Worm (Caenorhabditis elegans) whole organism, late embryonic: ENCODE data around the gene tag-124.

Source experiments
- C08G9.2 ChIP-seq: sonication (generic microtip); optimal IDR thresholded peaks from 2 replicates; lab custom pipeline; 2016; ENCODE audit warnings: mild to moderate bottlenecking, missing genetic modification characterization, moderate library complexity, missing compliant biosample characterization
- Y22D7AL.16 ChIP-seq: sonication (generic microtip); optimal IDR thresholded peaks from 2 replicates; lab custom pipeline; 2016; ENCODE audit warnings: missing genetic modification characterization, missing compliant biosample characterization
- ahr-1 ChIP-seq: sonication (generic microtip); optimal IDR thresholded peaks from 2 replicates; lab custom pipeline; 2016; ENCODE audit warnings: missing genetic modification characterization, missing compliant biosample characterization
- ceh-18 ChIP-seq: sonication (generic microtip); optimal IDR thresholded peaks from 2 replicates; lab custom pipeline; 2016; ENCODE audit warnings: missing genetic modification characterization, missing compliant biosample characterization
- ceh-19 ChIP-seq: fragments of 200-800 bp; sonication (Bioruptor generic); optimal IDR thresholded peaks from 2 replicates; lab custom pipeline; 2018; ENCODE audit warnings: mild to moderate bottlenecking, missing genetic modification characterization, missing compliant biosample characterization
- ceh-22 ChIP-seq: sonication (generic microtip); optimal IDR thresholded peaks from 2 replicates; lab custom pipeline; 2017; ENCODE audit warnings: missing biosample characterization, missing genetic modification characterization
- ceh-24 ChIP-seq: sonication (generic microtip); optimal IDR thresholded peaks from 2 replicates; lab custom pipeline; 2016; ENCODE audit warnings: mild to moderate bottlenecking, missing genetic modification characterization, missing compliant biosample characterization
- ceh-30 ChIP-seq: fragments of 150-350 bp; optimal IDR thresholded peaks from 2 replicates; lab custom pipeline; 2014; ENCODE audit warnings: missing biosample characterization, missing genetic modification characterization
- ceh-31 ChIP-seq: sonication (generic microtip); optimal IDR thresholded peaks from 2 replicates; lab custom pipeline; 2016; ENCODE audit warnings: missing genetic modification characterization, missing compliant biosample characterization
- ceh-34 ChIP-seq: sonication (generic microtip); optimal IDR thresholded peaks from 2 replicates; lab custom pipeline; 2016; ENCODE audit warnings: mild to moderate bottlenecking, missing genetic modification characterization, missing compliant biosample characterization
- ceh-48 ChIP-seq: sonication (generic microtip); optimal IDR thresholded peaks from 2 replicates; lab custom pipeline; 2016; ENCODE audit warnings: missing genetic modification characterization, inconsistent platforms, missing compliant biosample characterization
- che-1 ChIP-seq: sonication (generic microtip); optimal IDR thresholded peaks from 2 replicates; lab custom pipeline; 2016; ENCODE audit warnings: mild to moderate bottlenecking, missing genetic modification characterization, missing compliant biosample characterization
- dve-1 ChIP-seq: sonication (generic microtip); optimal IDR thresholded peaks from 2 replicates; lab custom pipeline; 2017; ENCODE audit warnings: antibody characterized with exemption, mild to moderate bottlenecking, missing genetic modification characterization, missing compliant biosample characterization
- fkh-10 ChIP-seq: fragments of 150-350 bp; optimal IDR thresholded peaks from 2 replicates; lab custom pipeline; 2014; ENCODE audit warnings: missing biosample characterization, missing genetic modification reagents, missing genetic modification characterization
- gmeb-2 ChIP-seq: sonication (generic microtip); optimal IDR thresholded peaks from 2 replicates; lab custom pipeline; 2016; ENCODE audit warnings: missing genetic modification characterization, inconsistent platforms, missing compliant biosample characterization
- hlh-13 ChIP-seq: fragments of 200-800 bp; sonication (Bioruptor generic); optimal IDR thresholded peaks from 2 replicates; lab custom pipeline; 2018; ENCODE audit warnings: mild to moderate bottlenecking, missing genetic modification characterization, missing compliant biosample characterization
- hlh-15 ChIP-seq: sonication (generic microtip); optimal IDR thresholded peaks from 2 replicates; lab custom pipeline; 2016; ENCODE audit warnings: missing genetic modification characterization, missing compliant biosample characterization
- lim-6 ChIP-seq: sonication (generic microtip); optimal IDR thresholded peaks from 2 replicates; lab custom pipeline; 2016; ENCODE audit warnings: missing genetic modification characterization, missing compliant biosample characterization
- mec-3 ChIP-seq: sonication (generic microtip); optimal IDR thresholded peaks from 2 replicates; lab custom pipeline; 2016; ENCODE audit warnings: borderline replicate concordance, missing genetic modification characterization, missing compliant biosample characterization
- nhr-11 ChIP-seq: fragments of 150-350 bp; optimal IDR thresholded peaks from 2 replicates; lab custom pipeline; 2014; ENCODE audit warnings: missing biosample characterization, missing genetic modification characterization
- npax-4 ChIP-seq: sonication (generic microtip); optimal IDR thresholded peaks from 2 replicates; lab custom pipeline; 2016; ENCODE audit warnings: missing genetic modification characterization, missing compliant biosample characterization
- pag-3 ChIP-seq: sonication (generic microtip); optimal IDR thresholded peaks from 2 replicates; lab custom pipeline; 2016; ENCODE audit warnings: missing compliant biosample characterization, missing genetic modification characterization, borderline replicate concordance
- pat-9 ChIP-seq: fragments of 200-800 bp; sonication (Bioruptor generic); optimal IDR thresholded peaks from 2 replicates; lab custom pipeline; 2018; ENCODE audit warnings: mild to moderate bottlenecking, missing genetic modification characterization, moderate library complexity, missing compliant biosample characterization
- pha-2 ChIP-seq: sonication (generic microtip); optimal IDR thresholded peaks from 2 replicates; lab custom pipeline; 2017; ENCODE audit warnings: mild to moderate bottlenecking, missing genetic modification characterization, missing compliant biosample characterization
- pha-4 ChIP-seq: fragments of 150-350 bp; optimal IDR thresholded peaks from 2 replicates; lab custom pipeline; 2018; ENCODE audit warnings: missing biosample characterization, missing genetic modification reagents, missing genetic modification characterization
- pqm-1 ChIP-seq: sonication (generic microtip); optimal IDR thresholded peaks from 2 replicates; lab custom pipeline; 2016; ENCODE audit warnings: missing genetic modification characterization, missing compliant biosample characterization
- pros-1 ChIP-seq: fragments of 150-350 bp; optimal IDR thresholded peaks from 2 replicates; lab custom pipeline; 2014; ENCODE audit warnings: missing biosample characterization, missing genetic modification reagents, missing genetic modification characterization
- syd-9 ChIP-seq: sonication (generic microtip); optimal IDR thresholded peaks from 2 replicates; lab custom pipeline; 2016; ENCODE audit warnings: mild to moderate bottlenecking, missing genetic modification characterization, moderate library complexity, missing compliant biosample characterization
- tbx-2 ChIP-seq: sonication (generic microtip); optimal IDR thresholded peaks from 2 replicates; lab custom pipeline; 2016; ENCODE audit warnings: missing genetic modification characterization, missing compliant biosample characterization
- tbx-7 ChIP-seq: sonication (generic microtip); optimal IDR thresholded peaks from 2 replicates; lab custom pipeline; 2016; ENCODE audit warnings: missing genotype, missing genetic modification characterization, missing compliant biosample characterization
- ttx-3 ChIP-seq: sonication (generic microtip); optimal IDR thresholded peaks from 2 replicates; lab custom pipeline; 2016; ENCODE audit warnings: missing genetic modification reagents, missing genetic modification characterization, missing compliant biosample characterization
- unc-3 ChIP-seq, 2 experiments: fragments of 200-800 bp in 1 of 2; sonication (Bioruptor generic) in 1 of 2; sonication (generic microtip) in 1 of 2; conservative IDR thresholded peaks in 1 of 2; optimal IDR thresholded peaks in 1 of 2; 2 replicates each; pipeline versions ENCODE4 v1.3.6 to Lab custom; 2016 to 2022; ENCODE audit warnings: missing compliant biosample characterization in 2 of 2, missing genetic modification characterization in 2 of 2, missing genetic modification reagents in 1 of 2
- unc-55 ChIP-seq: sonication (generic microtip); optimal IDR thresholded peaks from 2 replicates; lab custom pipeline; 2017; ENCODE audit warnings: missing biosample characterization, missing genetic modification reagents, missing genetic modification characterization
- zip-5 ChIP-seq: sonication (generic microtip); optimal IDR thresholded peaks from 2 replicates; lab custom pipeline; 2016; ENCODE audit warnings: missing genetic modification characterization, missing compliant biosample characterization

The tag-124 gene

ce11 chrII:9591071-9591470, at the start of gene tag-124, which contains the start of gene E02H1.1 (continued):
- TF ChIP-seq pat-9 (tag; lab: Kevin White, UChicago) (no peak), ceh-34 (tag; lab: Kevin White, UChicago) (peak; percentile 18), ceh-48 (tag; lab: Kevin White, UChicago) (no peak), tbx-2 (peak; percentile 71), pha-2 (tag; lab: Kevin White, UChicago) (no peak), syd-9 (tag; lab: Kevin White, UChicago) (no peak), ceh-22 (tag; lab: Kevin White, UChicago) (no peak), ceh-24 (tag; lab: Kevin White, UChicago) (no peak), che-1 (tag; lab: Kevin White, UChicago) (no peak), ceh-31 (peak; percentile 92), ceh-19 (no peak), unc-3 (GFP tag; conservative IDR thresholded peaks at IDR 0.05; lab: Robert Waterston, UW) (no peak), unc-3 (tag; optimal IDR thresholded peaks at IDR 0.05; lab: Kevin White, UChicago) (no peak), ceh-30 (no peak), tbx-7 (tag; lab: Kevin White, UChicago) (peak; percentile 92), dve-1 (tag; lab: Kevin White, UChicago) (no peak)

- no peak for TF ChIP-seq pqm-1 (tag; lab: Kevin White, UChicago)
- TF ChIP-seq ceh-34 (tag; lab: Kevin White, UChicago) = no peak
- no peak for TF ChIP-seq hlh-13
- no peak for TF ChIP-seq tbx-2
- no peak for TF ChIP-seq Y22D7AL.16 (tag; lab: Kevin White, UChicago)
- TF ChIP-seq ceh-22 (tag; lab: Kevin White, UChicago) = no peak
- no peak for TF ChIP-seq C08G9.2 (tag; lab: Kevin White, UChicago)
- no peak for TF ChIP-seq pag-3 (tag; lab: Kevin White, UChicago)
These were observed 48.3 kb upstream of the tag-124 start, which contains the start of gene sra-4 for ce11 chrII:9542785-9543184. Gene sra-4 (minus strand): TSS chrII:9542885.

ce11 chrII:9544386-9544785, 46.7 kb upstream of the tag-124 start, which contains the start of gene sra-7:
Gene sra-7 (plus strand): TSS chrII:9544686.
- no peak for TF ChIP-seq pha-2 (tag; lab: Kevin White, UChicago)
- TF ChIP-seq hlh-15 = no peak
- TF ChIP-seq mec-3 (tag; lab: Kevin White, UChicago) = no peak
- TF ChIP-seq fkh-10 (GFP tag; lab: Kevin White, UChicago) = no peak
- TF ChIP-seq ceh-31 = no peak
- TF ChIP-seq npax-4 (tag; lab: Kevin White, UChicago) = no peak

DNA sequence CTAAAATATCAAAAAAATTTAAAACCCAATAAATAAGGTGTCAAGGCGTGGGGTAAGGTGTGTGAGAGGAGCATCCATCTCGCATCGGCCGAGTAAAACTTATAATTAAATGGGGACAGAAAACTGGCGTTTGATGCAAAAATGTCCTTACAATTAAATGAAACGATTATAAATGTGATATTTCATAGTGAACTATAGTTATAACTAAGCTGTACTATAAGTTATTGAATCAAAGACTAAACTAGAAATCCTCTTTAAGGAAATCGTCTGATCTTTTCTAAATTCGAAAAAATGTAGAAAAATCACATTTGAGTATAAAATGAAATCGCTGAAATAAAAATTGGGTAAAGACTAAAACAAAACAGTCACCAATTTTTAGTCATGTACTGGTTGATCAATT, 40.4 kb upstream of the tag-124 start, which contains the start of gene sra-6:
Gene sra-6 (minus strand): TSS at position 101 of the 400 bp plus-strand sequence.
- no peak for TF ChIP-seq pros-1 (tag; lab: Kevin White, UChicago)
- TF ChIP-seq ttx-3 (tag; lab: Kevin White, UChicago) = no peak
- TF ChIP-seq lim-6 (tag; lab: Kevin White, UChicago) = no peak
- no peak for TF ChIP-seq hlh-15
- no peak for TF ChIP-seq nhr-11 (tag; lab: Kevin White, UChicago)
- TF ChIP-seq che-1 (tag; lab: Kevin White, UChicago) = no peak
- TF ChIP-seq mec-3 (tag; lab: Kevin White, UChicago) = no peak
- TF ChIP-seq pqm-1 (tag; lab: Kevin White, UChicago) = no peak
- no peak for TF ChIP-seq pat-9 (tag; lab: Kevin White, UChicago)
- no peak for TF ChIP-seq zip-5 (tag; lab: Kevin White, UChicago)
- no peak for TF ChIP-seq unc-55
- no peak for TF ChIP-seq gmeb-2 (tag; lab: Kevin White, UChicago)
- no peak for TF ChIP-seq ahr-1 (tag; lab: Kevin White, UChicago)
- TF ChIP-seq ceh-18 (tag; lab: Kevin White, UChicago) = no peak
- TF ChIP-seq npax-4 (tag; lab: Kevin White, UChicago) = no peak
- TF ChIP-seq syd-9 (tag; lab: Kevin White, UChicago) = no peak
- no peak for TF ChIP-seq pha-4 (tag; lab: Kevin White, UChicago)
